Fruit fly (Drosophila melanogaster): ENCODE results near the gene CG11162.
A peak's percentile ranks its signal among the peaks of the same experiment; 100 is the strongest.

CG11162 gene

DNA sequence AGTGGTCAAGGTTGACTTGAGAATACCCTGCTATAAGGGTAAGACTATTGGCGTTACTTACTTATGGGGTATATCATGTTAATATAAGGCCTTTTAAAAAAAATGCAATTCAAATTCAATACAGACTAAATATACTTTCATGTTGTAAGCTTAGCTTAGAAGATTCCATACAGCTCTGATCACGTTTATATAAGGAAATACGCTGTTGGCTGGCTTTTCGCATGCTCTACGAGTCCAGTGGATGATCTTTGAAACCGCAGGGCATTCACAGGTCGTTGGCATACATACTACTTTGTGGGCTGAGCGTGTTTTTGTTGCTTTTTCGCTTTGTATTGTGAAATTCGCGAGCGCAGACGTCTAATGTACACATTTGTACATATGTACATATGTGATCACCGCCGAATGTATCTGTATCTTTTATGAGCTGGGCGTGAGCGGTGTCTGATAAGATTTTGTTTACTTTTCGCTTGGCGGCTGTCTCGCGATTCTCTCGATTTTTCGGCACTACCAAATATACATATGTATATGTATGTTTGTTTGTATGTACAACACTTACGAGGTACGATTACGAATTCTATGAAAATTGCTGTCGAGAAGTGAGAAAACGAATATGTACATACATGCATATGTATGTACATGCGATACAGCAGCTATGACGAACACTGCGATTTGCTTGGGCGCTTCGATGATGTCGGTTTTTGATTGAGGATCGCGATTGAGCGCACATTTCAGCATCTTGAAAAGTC lies 42.3 kb upstream of the CG11162 start (continued):
- TF ChIP-seq pho (GFP tag; optimal IDR thresholded peaks at IDR 0.05): peak; percentile 65
- TF ChIP-seq CG11085 (GFP tag; IDR thresholded peaks at IDR 0.05): 0 out of 2 replicates have a peak, but pooled peaks have one; percentile 31
- no peak for TF ChIP-seq CG3065 (GFP tag; optimal IDR thresholded peaks at IDR 0.05)
- no peak for TF ChIP-seq Xbp1 (GFP tag; optimal IDR thresholded peaks at IDR 0.05)
- no peak for TF ChIP-seq Hr78 (GFP tag; optimal IDR thresholded peaks at IDR 0.05)
- TF ChIP-seq ftz-f1 (GFP tag; optimal IDR thresholded peaks at IDR 0.05): peak; percentile 55
- TF ChIP-seq tgo (GFP tag; IDR thresholded peaks at IDR 0.05): no peak
- peak; percentile 57 for TF ChIP-seq kni (GFP tag; optimal IDR thresholded peaks at IDR 0.05)
- peak; percentile 50 for TF ChIP-seq CG3847 (GFP tag; IDR thresholded peaks at IDR 0.05)
- TF ChIP-seq jumu (GFP tag; optimal IDR thresholded peaks at IDR 0.05): no peak
- TF ChIP-seq Mrtf (GFP tag; IDR thresholded peaks at IDR 0.05): no peak
- peak; percentile 27; the same call in 1 of the 2 replicates for TF ChIP-seq HLH3B (GFP tag; IDR thresholded peaks at IDR 0.05)
- TF ChIP-seq CG33213 (GFP tag; optimal IDR thresholded peaks at IDR 0.05): peak; percentile 35
- TF ChIP-seq Dip2 (GFP tag; IDR thresholded peaks at IDR 0.05): no peak
- no peak for TF ChIP-seq CG2202 (tag; optimal IDR thresholded peaks at IDR 0.05)
- no peak for TF ChIP-seq vfl (GFP tag; optimal IDR thresholded peaks at IDR 0.05)
- no peak for TF ChIP-seq CG2116 (GFP tag; optimal IDR thresholded peaks at IDR 0.05)
- peak; percentile 18 for TF ChIP-seq Hr3 (GFP tag; optimal IDR thresholded peaks at IDR 0.05)
- no peak; the same call in 1 of the 2 replicates for TF ChIP-seq CG1024 (GFP tag; IDR thresholded peaks at IDR 0.05)
- no peak for TF ChIP-seq vvl (GFP tag; IDR thresholded peaks at IDR 0.05)
- peak; percentile 57; the same call in 1 of the 2 replicates for TF ChIP-seq klu (GFP tag; IDR thresholded peaks at IDR 0.05)
- 0 out of 3 replicates have a peak, but pooled peaks have one; percentile 49 for TF ChIP-seq Dbx (GFP tag; IDR thresholded peaks at IDR 0.05)
- no peak for TF ChIP-seq pzg (GFP tag; optimal IDR thresholded peaks at IDR 0.05)
- peak; percentile 18; the same call in 1 of the 2 replicates for TF ChIP-seq ranshi (GFP tag; IDR thresholded peaks at IDR 0.05)
- no peak for TF ChIP-seq Sin3A (optimal IDR thresholded peaks at IDR 0.05)
- TF ChIP-seq NfI (GFP tag; optimal IDR thresholded peaks at IDR 0.05): no peak
- TF ChIP-seq CG17361 (GFP tag; IDR thresholded peaks at IDR 0.05): 0 out of 3 replicates have a peak, but pooled peaks have one; percentile 20
- TF ChIP-seq sens (GFP tag): peak; percentile 81
- no peak for TF ChIP-seq Abd-B (GFP tag; optimal IDR thresholded peaks at IDR 0.05)
- no peak for TF ChIP-seq stwl (tag; optimal IDR thresholded peaks at IDR 0.05)
- no peak for TF ChIP-seq CG10366 (GFP tag; IDR thresholded peaks at IDR 0.05)
- peak; percentile 35 for TF ChIP-seq CG31365 (tag; optimal IDR thresholded peaks at IDR 0.05)
- TF ChIP-seq ERR (GFP tag; optimal IDR thresholded peaks at IDR 0.05): peak; percentile 38
- 0 out of 2 replicates have a peak, but pooled peaks have one; percentile 18 for TF ChIP-seq CG7372 (GFP tag; IDR thresholded peaks at IDR 0.05)
- 0 out of 2 replicates have a peak, but pooled peaks have one; percentile 17 for TF ChIP-seq esg (GFP tag; conservative IDR thresholded peaks at IDR 0.05)
- peak; percentile 4 for TF ChIP-seq nerfin-1 (tag; optimal IDR thresholded peaks at IDR 0.05)
- peak; percentile 30 for TF ChIP-seq fd64A (GFP tag; optimal IDR thresholded peaks at IDR 0.05)
- TF ChIP-seq Adf1 (GFP tag; IDR thresholded peaks at IDR 0.05): no peak
- TF ChIP-seq Trl (optimal IDR thresholded peaks at IDR 0.05): peak in 1 of 2 experiments; percentile 4
- TF ChIP-seq Trl (GFP tag; optimal IDR thresholded peaks at IDR 0.05): peak; percentile 37
- no peak for TF ChIP-seq Kr (GFP tag; optimal IDR thresholded peaks at IDR 0.05)
- no peak for TF ChIP-seq NC2β (GFP tag; optimal IDR thresholded peaks at IDR 0.05)
- TF ChIP-seq CG9797 (GFP tag; optimal IDR thresholded peaks at IDR 0.05): no peak
- no peak for TF ChIP-seq p53 (GFP tag; optimal IDR thresholded peaks at IDR 0.05)
- no peak for TF ChIP-seq CG14050 (GFP tag; IDR thresholded peaks at IDR 0.05)
- peak; percentile 71 for TF ChIP-seq caup (GFP tag; optimal IDR thresholded peaks at IDR 0.05; ENCODE audit: severe bottlenecking)
- TF ChIP-seq CG15073 (GFP tag; optimal IDR thresholded peaks at IDR 0.05): no peak
- TF ChIP-seq MTF-1 (GFP tag; optimal IDR thresholded peaks at IDR 0.05; ENCODE audit: borderline replicate concordance): peak; percentile 78
- peak; percentile 15 for TF ChIP-seq CG4707 (GFP tag; optimal IDR thresholded peaks at IDR 0.05)
- no peak for TF ChIP-seq eve (GFP tag; optimal IDR thresholded peaks at IDR 0.05)
- no peak for TF ChIP-seq wor (GFP tag; IDR thresholded peaks at IDR 0.05)
